Worm (Caenorhabditis elegans): ENCODE data around the gene rpl-35.

Gene rpl-35

ce11 chrIII:7823285-7823684 lies 31.6 kb upstream of the rpl-35 start:
- TF ChIP-seq nfya-1 (tag; optimal IDR thresholded peaks at IDR 0.05) (peak; percentile 84), fkh-6 (tag; optimal IDR thresholded peaks at IDR 0.05) (no peak)

DNA sequence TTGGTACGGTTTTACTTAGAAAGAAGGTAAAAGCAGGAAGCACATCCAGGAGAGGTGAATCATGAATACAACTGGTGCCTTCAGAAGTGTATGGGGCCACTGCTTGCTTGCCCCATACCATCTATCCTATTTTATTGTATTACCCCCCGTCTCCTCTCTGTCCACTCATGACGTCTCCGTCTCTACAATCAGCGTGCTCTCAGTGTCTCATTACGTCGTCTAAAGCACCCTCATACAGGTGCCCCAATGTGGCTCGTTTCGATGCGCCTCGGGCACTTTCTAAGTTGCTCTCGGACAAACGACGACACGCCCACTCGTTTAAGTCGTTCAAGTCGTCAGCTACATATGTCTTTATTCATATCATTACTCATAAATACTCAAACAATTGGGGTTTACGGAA lies 30.9 kb upstream of the rpl-35 start:
- peak; percentile 16 for TF ChIP-seq ref-2 (tag; optimal IDR thresholded peaks at IDR 0.05)
- no peak for TF ChIP-seq T23F11.4 (GFP tag; optimal IDR thresholded peaks at IDR 0.05)

DNA sequence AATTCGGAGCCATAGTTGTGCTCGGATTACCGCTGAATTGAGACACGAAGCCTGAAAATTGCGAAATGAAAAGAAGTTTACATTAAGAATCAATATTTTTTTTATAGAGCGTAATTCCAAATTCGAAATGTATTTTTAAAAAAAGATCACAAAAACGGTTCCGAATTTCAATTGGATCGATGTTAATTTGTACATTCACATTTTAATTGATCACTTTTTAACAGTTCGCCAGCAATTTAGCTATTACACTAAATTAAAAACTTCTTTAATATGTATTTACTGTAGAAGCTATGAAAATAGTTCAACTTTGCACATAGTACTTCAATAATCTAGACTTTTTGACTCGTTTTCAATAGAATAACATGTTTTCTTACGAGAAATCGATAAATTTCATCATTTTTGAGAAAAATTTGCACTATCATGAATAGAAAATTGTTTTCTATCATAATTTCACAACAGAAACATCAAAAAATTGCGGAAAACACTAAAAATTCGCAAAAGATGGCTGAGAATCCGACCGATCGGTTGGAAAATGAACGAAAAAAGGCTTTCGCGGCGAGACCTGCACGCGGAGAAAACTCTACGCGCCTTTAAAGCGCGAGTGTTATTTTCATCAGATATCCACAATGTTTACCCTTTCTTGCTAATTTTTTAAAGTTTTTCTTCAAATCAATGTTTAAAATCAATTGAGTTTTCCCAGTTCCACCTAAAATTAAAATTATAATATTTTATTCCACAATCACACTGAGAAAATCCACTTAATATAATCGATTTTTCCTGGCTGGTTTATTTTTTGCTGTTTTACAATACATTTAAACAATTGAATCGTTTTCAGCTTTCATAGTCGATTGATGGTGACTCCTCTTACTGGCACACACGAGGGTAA lies 26.1 kb upstream of the rpl-35 start, which contains the start of the genes egl-45 and kcmf-1:
TSS of gene egl-45 (minus strand) at position 51 of the 886 bp plus-strand sequence.
TSS of gene kcmf-1 (plus strand) at position 836 of the 886 bp plus-strand sequence.
- no peak for TF ChIP-seq pqm-1 (tag; optimal IDR thresholded peaks at IDR 0.05)
- TF ChIP-seq pag-3 (tag; optimal IDR thresholded peaks at IDR 0.05; ENCODE audit: borderline replicate concordance) = no peak
- no peak for TF ChIP-seq pat-9 (tag; optimal IDR thresholded peaks at IDR 0.05)
- TF ChIP-seq ttx-3 (tag; optimal IDR thresholded peaks at IDR 0.05) = no peak
- no peak for TF ChIP-seq lim-6 (tag; optimal IDR thresholded peaks at IDR 0.05)
- TF ChIP-seq C08G9.2 (tag; optimal IDR thresholded peaks at IDR 0.05) = no peak
- TF ChIP-seq ceh-18 (tag; optimal IDR thresholded peaks at IDR 0.05) = no peak
- TF ChIP-seq ceh-30 (tag; optimal IDR thresholded peaks at IDR 0.05) = no peak
- no peak for TF ChIP-seq hlh-30 (tag; optimal IDR thresholded peaks at IDR 0.05; ENCODE audit: insufficient read depth)

DNA sequence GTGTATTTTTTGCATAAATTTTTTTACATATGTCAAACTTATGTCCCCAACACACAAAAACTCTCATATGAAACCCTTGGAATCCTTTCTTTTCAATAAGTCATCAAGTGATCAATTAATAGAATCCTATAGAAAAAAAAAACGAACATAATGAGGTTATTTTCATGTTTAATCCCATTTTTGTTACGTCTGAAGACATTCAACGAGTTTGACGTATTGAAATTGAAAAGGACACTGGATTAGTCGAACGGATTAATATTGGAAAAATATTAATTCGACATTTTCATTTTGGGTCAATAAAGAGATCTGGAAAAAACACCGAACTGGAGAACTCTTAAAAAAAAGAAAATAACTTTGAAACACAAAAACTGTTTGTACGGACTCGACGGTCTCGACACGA lies 22.5 kb upstream of the rpl-35 start:
- TF ChIP-seq fax-1 (tag; optimal IDR thresholded peaks at IDR 0.05) (no peak), ztf-16 (tag; optimal IDR thresholded peaks at IDR 0.05) (no peak), hlh-30 (tag; optimal IDR thresholded peaks at IDR 0.05; ENCODE audit: insufficient read depth) (no peak), tbx-2 (tag; optimal IDR thresholded peaks at IDR 0.05) (no peak), che-1 (tag; optimal IDR thresholded peaks at IDR 0.05) (no peak), dve-1 (tag; optimal IDR thresholded peaks at IDR 0.05) (no peak), K02D7.2 (tag; optimal IDR thresholded peaks at IDR 0.05) (no peak), rnt-1 (tag; optimal IDR thresholded peaks at IDR 0.05) (no peak)

- no peak for TF ChIP-seq odd-2 (tag; optimal IDR thresholded peaks at IDR 0.05)
- TF ChIP-seq ceh-22 (tag; optimal IDR thresholded peaks at IDR 0.05) = no peak
- no peak for TF ChIP-seq Y22D7AL.16 (tag; optimal IDR thresholded peaks at IDR 0.05)
- no peak for TF ChIP-seq pha-2 (tag; optimal IDR thresholded peaks at IDR 0.05)
- TF ChIP-seq dmd-4 (tag; optimal IDR thresholded peaks at IDR 0.05; ENCODE audit: borderline replicate concordance) = no peak
Measured at ce11 chrIII:7834848-7835247, 20.1 kb upstream of the rpl-35 start.

DNA sequence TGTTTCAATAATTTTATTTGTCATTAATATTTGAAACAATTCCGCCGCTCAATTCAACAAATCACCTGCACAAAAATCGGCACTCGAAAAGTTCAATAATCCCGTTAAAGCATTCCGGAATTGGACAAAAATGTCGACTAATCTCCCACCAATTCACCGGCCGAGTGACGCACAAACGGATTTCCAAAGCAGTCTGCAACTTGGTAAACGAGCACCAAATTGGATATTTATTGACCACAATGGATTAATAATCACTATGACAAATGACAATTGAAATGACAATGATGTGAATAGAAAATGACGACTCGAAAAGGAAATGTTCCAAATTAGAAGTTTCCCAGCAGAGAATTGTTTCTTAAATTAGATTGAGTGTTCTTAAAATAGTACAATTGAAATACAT lies 19.2 kb upstream of the rpl-35 start:
- TF ChIP-seq unc-3 (GFP tag; conservative IDR thresholded peaks at IDR 0.05) = no peak
- no peak for TF ChIP-seq unc-3 (tag; optimal IDR thresholded peaks at IDR 0.05)
- TF ChIP-seq syd-9 (tag; optimal IDR thresholded peaks at IDR 0.05) = no peak
- no peak for TF ChIP-seq fkh-10 (GFP tag; optimal IDR thresholded peaks at IDR 0.05)
- TF ChIP-seq lim-6 (tag; optimal IDR thresholded peaks at IDR 0.05) = no peak
- TF ChIP-seq nfya-1 (tag; optimal IDR thresholded peaks at IDR 0.05) = no peak
- no peak for TF ChIP-seq madf-2 (tag; optimal IDR thresholded peaks at IDR 0.05)
- no peak for TF ChIP-seq nhr-232 (tag; optimal IDR thresholded peaks at IDR 0.05)
- TF ChIP-seq hlh-13 (GFP tag; optimal IDR thresholded peaks at IDR 0.05) = no peak
- no peak for TF ChIP-seq C08G9.2 (tag; optimal IDR thresholded peaks at IDR 0.05)
- TF ChIP-seq C38D4.7 (GFP tag; optimal IDR thresholded peaks at IDR 0.05) = no peak
- TF ChIP-seq sox-4 (tag; optimal IDR thresholded peaks at IDR 0.05) = no peak
- TF ChIP-seq ceh-30 (tag; optimal IDR thresholded peaks at IDR 0.05) = no peak
- TF ChIP-seq K02D7.2 (tag; optimal IDR thresholded peaks at IDR 0.05) = no peak

Data from whole organism, late embryonic.